Worm (Caenorhabditis elegans): ENCODE measurements around the gene srg-22.
A peak's percentile ranks its signal among the peaks of the same experiment; 100 is the strongest.

The srg-22 gene

DNA sequence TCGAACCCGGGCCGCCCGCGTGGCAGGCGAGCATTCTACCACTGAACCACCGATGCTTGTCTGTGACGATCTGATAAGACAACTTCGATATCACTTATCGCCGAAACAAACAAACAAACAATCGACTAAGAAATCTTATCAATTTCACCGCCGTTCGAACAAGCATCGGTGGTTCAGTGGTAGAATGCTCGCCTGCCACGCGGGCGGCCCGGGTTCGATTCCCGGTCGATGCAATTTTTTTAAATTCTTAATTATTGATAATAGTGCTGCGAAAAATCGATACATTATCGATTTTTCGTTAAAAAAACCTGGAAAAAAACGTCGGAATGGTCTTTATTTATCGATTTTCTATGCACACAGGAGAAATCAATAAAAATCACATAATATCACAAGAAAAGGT lies 31.0 kb downstream of the srg-22 start (continued):
- TF ChIP-seq Y79H2A.3 (GFP tag; conservative IDR thresholded peaks at IDR 0.05) (no peak), madf-3 (GFP tag; IDR thresholded peaks at IDR 0.05) (no peak), F55B11.4 (tag; optimal IDR thresholded peaks at IDR 0.05; ENCODE audit: borderline replicate concordance, insufficient read depth) (no peak), pha-4 (tag; optimal IDR thresholded peaks at IDR 0.05) (no peak), mel-28 (tag; optimal IDR thresholded peaks at IDR 0.05; ENCODE audit: borderline replicate concordance) (no peak), efl-1 (GFP tag; optimal IDR thresholded peaks at IDR 0.05) (no peak), F10E7.11 (tag; optimal IDR thresholded peaks at IDR 0.05) (no peak), nfyb-1 (GFP tag; IDR thresholded peaks at IDR 0.05) (peak; percentile 88), hmg-1.2 (GFP tag; IDR thresholded peaks at IDR 0.05) (peak; percentile 79), hlh-12 (tag; optimal IDR thresholded peaks at IDR 0.05) (no peak), lag-1 (GFP tag; IDR thresholded peaks at IDR 0.05) (no peak), nhr-90 (tag; optimal IDR thresholded peaks at IDR 0.05) (peak; percentile 69), nfya-2 (GFP tag; IDR thresholded peaks at IDR 0.05) (no peak), Y67H2A.10 (GFP tag; conservative IDR thresholded peaks at IDR 0.05) (no peak), fkh-3 (tag; optimal IDR thresholded peaks at IDR 0.05) (no peak), ztf-25 (GFP tag; IDR thresholded peaks at IDR 0.05) (no peak), unc-62 (GFP tag; optimal IDR thresholded peaks at IDR 0.05) (no peak), ekl-4 (GFP tag; IDR thresholded peaks at IDR 0.05) (no peak), snpc-3.4 (tag; optimal IDR thresholded peaks at IDR 0.05) (peak; percentile 34), F52B5.7 (tag; optimal IDR thresholded peaks at IDR 0.05) (no peak), nhr-120 (GFP tag; IDR thresholded peaks at IDR 0.05) (no peak), hmg-20 (GFP tag; IDR thresholded peaks at IDR 0.05) (peak; percentile 69; the same call in 1 of the 2 replicates), zfh-2 (GFP tag; conservative IDR thresholded peaks at IDR 0.05) (no peak), ceh-58 (GFP tag; IDR thresholded peaks at IDR 0.05) (no peak), B0261.1 (tag; optimal IDR thresholded peaks at IDR 0.05) (peak; percentile 94), sea-2 (GFP tag; IDR thresholded peaks at IDR 0.05) (no peak), Y95B8A.8 (GFP tag; IDR thresholded peaks at IDR 0.05) (peak; percentile 74; the same call in 1 of the 2 replicates), B0019.2 (GFP tag; conservative IDR thresholded peaks at IDR 0.05) (no peak), aptf-3 (GFP tag; IDR thresholded peaks at IDR 0.05) (no peak), akir-1 (GFP tag; optimal IDR thresholded peaks at IDR 0.05) (no peak), dpff-1 (tag; optimal IDR thresholded peaks at IDR 0.05) (no peak), C17E4.6 (GFP tag; IDR thresholded peaks at IDR 0.05) (no peak), rcor-1 (GFP tag; IDR thresholded peaks at IDR 0.05) (peak; percentile 56; the same call in 1 of the 2 replicates), atf-7 (tag; optimal IDR thresholded peaks at IDR 0.05) (no peak), ztf-22 (GFP tag; optimal IDR thresholded peaks at IDR 0.05) (no peak), chd-7 (tag; optimal IDR thresholded peaks at IDR 0.05) (no peak), B0035.1 (tag; optimal IDR thresholded peaks at IDR 0.05) (no peak), pbrm-1 (GFP tag; IDR thresholded peaks at IDR 0.05) (no peak; the same call in 1 of the 2 replicates), ceh-79 (tag; optimal IDR thresholded peaks at IDR 0.05) (no peak), F37B4.10 (GFP tag; IDR thresholded peaks at IDR 0.05) (no peak), let-526 (GFP tag; IDR thresholded peaks at IDR 0.05) (0 out of 2 replicates have a peak, but pooled peaks have one; percentile 20), somi-1 (GFP tag; optimal IDR thresholded peaks at IDR 0.05) (no peak), mcd-1 (GFP tag; IDR thresholded peaks at IDR 0.05) (peak; percentile 54), hsf-1 (GFP tag; IDR thresholded peaks at IDR 0.05) (no peak), aptf-2 (GFP tag; conservative IDR thresholded peaks at IDR 0.05) (no peak), egl-44 (GFP tag; IDR thresholded peaks at IDR 0.05) (no peak), let-607 (tag; optimal IDR thresholded peaks at IDR 0.05) (peak; percentile 2 to 5), cebp-2 (GFP tag; IDR thresholded peaks at IDR 0.05) (no peak), K11D2.4 (GFP tag; IDR thresholded peaks at IDR 0.05) (0 out of 2 replicates have a peak, but pooled peaks have one; percentile 33), nhr-179 (tag; optimal IDR thresholded peaks at IDR 0.05) (no peak)
